Worm (Caenorhabditis elegans) whole organism, L1 larva: ENCODE measurements around the gene F57G12.1.

Experiments
- C16A3.4 ChIP-seq: fragments of 150-350 bp; optimal IDR thresholded peaks from 2 replicates; lab custom pipeline; 2014; ENCODE audit warnings: missing biosample characterization, missing genetic modification characterization
- Y116A8C.19 ChIP-seq: sonication (generic microtip); optimal IDR thresholded peaks from 2 replicates; lab custom pipeline; 2016; ENCODE audit warnings: missing compliant biosample characterization, missing genetic modification characterization, borderline replicate concordance
- aha-1 ChIP-seq: fragments of 150-350 bp; optimal IDR thresholded peaks from 2 replicates; lab custom pipeline; 2014; ENCODE audit warnings: missing biosample characterization, missing genetic modification characterization
- blmp-1 ChIP-seq: fragments of 150-350 bp; optimal IDR thresholded peaks from 2 replicates; lab custom pipeline; 2014; ENCODE audit warnings: missing biosample characterization, missing genetic modification characterization
- ceh-8 ChIP-seq: fragments of 200-800 bp; sonication (Bioruptor generic); optimal IDR thresholded peaks from 2 replicates; lab custom pipeline; 2018; ENCODE audit warnings: mild to moderate bottlenecking, missing genetic modification characterization, moderate library complexity, missing compliant biosample characterization
- ceh-82 ChIP-seq, 3 experiments: fragments of 150-350 bp in 1 of 3; sonication (generic microtip) in 2 of 3; optimal IDR thresholded peaks; 2 replicates each; lab custom pipeline; 2014 to 2017; ENCODE audit warnings: missing biosample characterization in 3 of 3, missing genetic modification characterization in 3 of 3
- ceh-88 ChIP-seq: fragments of 200-800 bp; sonication (Bioruptor generic); IDR thresholded peaks from 2 replicates; pipeline ENCODE4 v1.3.6; 2022; ENCODE audit warnings: missing genetic modification characterization, missing compliant biosample characterization
- ceh-90 ChIP-seq: sonication (generic microtip); optimal IDR thresholded peaks from 2 replicates; lab custom pipeline; 2016; ENCODE audit warnings: missing genetic modification characterization, missing compliant biosample characterization
- ces-1 ChIP-seq: fragments of 150-350 bp; optimal IDR thresholded peaks from 2 replicates; lab custom pipeline; 2014; ENCODE audit warnings: missing biosample characterization, missing genetic modification reagents, missing genetic modification characterization
- efl-1 ChIP-seq, 4 experiments: fragments of 150-350 bp; optimal IDR thresholded peaks in 3 of 4; peaks in 1 of 4; 1 replicate in 1 of 4; 2 replicates in 3 of 4; lab custom pipeline; 2014; ENCODE audit warnings: missing biosample characterization in 2 of 4, missing genetic modification characterization in 2 of 4, missing genetic modification reagents in 2 of 4
- egl-27 ChIP-seq, 2 experiments: fragments of 150-350 bp in 1 of 2; sonication (generic microtip); optimal IDR thresholded peaks; 3 replicates each; lab custom pipeline; 2017 to 2018; ENCODE audit warnings: missing biosample characterization in 2 of 2, missing genetic modification characterization in 2 of 2, missing genetic modification reagents in 2 of 2
- elt-2 ChIP-seq: sonication (generic microtip); optimal IDR thresholded peaks from 2 replicates; lab custom pipeline; 2016; ENCODE audit warnings: missing genetic modification characterization, mild to moderate bottlenecking, inconsistent platforms, missing compliant biosample characterization, missing genetic modification reagents
- elt-3 ChIP-seq, 6 experiments: fragments of 150-350 bp in 1 of 6; sonication (generic microtip); optimal IDR thresholded peaks; 2 replicates each; lab custom pipeline; 2017 to 2018; ENCODE audit warnings: missing biosample characterization in 6 of 6, missing genetic modification characterization in 6 of 6, inconsistent platforms in 1 of 6
- fkh-4 ChIP-seq: sonication (generic microtip); optimal IDR thresholded peaks from 2 replicates; lab custom pipeline; 2016; ENCODE audit warnings: missing compliant biosample characterization, missing genetic modification characterization, borderline replicate concordance
- fkh-8 ChIP-seq: sonication (generic microtip); optimal IDR thresholded peaks from 2 replicates; lab custom pipeline; 2016; ENCODE audit warnings: mild to moderate bottlenecking, missing genetic modification characterization, missing compliant biosample characterization
- fos-1 ChIP-seq: fragments of 150-350 bp; optimal IDR thresholded peaks from 2 replicates; lab custom pipeline; 2014; ENCODE audit warnings: missing biosample characterization, missing genetic modification characterization
- hlh-17 ChIP-seq: fragments of 200-800 bp; sonication (Bioruptor generic); optimal IDR thresholded peaks from 2 replicates; lab custom pipeline; 2018; ENCODE audit warnings: missing genetic modification characterization, mild to moderate bottlenecking, missing compliant biosample characterization, moderate library complexity, borderline replicate concordance
- hpl-2 ChIP-seq: fragments of 150-350 bp; optimal IDR thresholded peaks from 2 replicates; lab custom pipeline; 2014; ENCODE audit warnings: missing biosample characterization, missing genetic modification reagents, missing genetic modification characterization
- irx-1 ChIP-seq: sonication (generic microtip); optimal IDR thresholded peaks from 2 replicates; lab custom pipeline; 2016; ENCODE audit warnings: missing genetic modification characterization, missing compliant biosample characterization
- lin-13 ChIP-seq: fragments of 150-350 bp; optimal IDR thresholded peaks from 2 replicates; lab custom pipeline; 2014; ENCODE audit warnings: missing biosample characterization, missing genetic modification reagents, missing genetic modification characterization
- lin-14 ChIP-seq: fragments of 200-800 bp; sonication (Bioruptor generic); optimal IDR thresholded peaks from 2 replicates; lab custom pipeline; 2018; ENCODE audit warnings: mild to moderate bottlenecking, missing genetic modification characterization, moderate library complexity, missing compliant biosample characterization
- lin-15B ChIP-seq: fragments of 150-350 bp; sonication (generic microtip); optimal IDR thresholded peaks from 3 replicates; lab custom pipeline; 2014; ENCODE audit warnings: missing biosample characterization, missing genetic modification characterization
- lin-35 ChIP-seq, 2 experiments: fragments of 150-350 bp; optimal IDR thresholded peaks; 2 replicates each; lab custom pipeline; 2014; ENCODE audit warnings: missing biosample characterization in 2 of 2, missing genetic modification characterization in 2 of 2, missing genetic modification reagents in 2 of 2
- lin-39 ChIP-seq: fragments of 150-350 bp; optimal IDR thresholded peaks from 2 replicates; lab custom pipeline; 2014; ENCODE audit warnings: missing biosample characterization, missing genetic modification reagents, missing genetic modification characterization
- lir-3 ChIP-seq: sonication (generic microtip); optimal IDR thresholded peaks from 2 replicates; lab custom pipeline; 2016; ENCODE audit warnings: mild to moderate bottlenecking, missing genetic modification characterization, moderate library complexity, missing compliant biosample characterization; ENCODE audit not compliant: poor library complexity
- mab-9 ChIP-seq: fragments of 200-800 bp; sonication (Bioruptor generic); IDR thresholded peaks from 2 replicates; pipeline ENCODE4 v1.3.6; 2022; ENCODE audit warnings: missing genetic modification reagents, missing genetic modification characterization, missing compliant biosample characterization
- mdl-1 ChIP-seq, 2 experiments: fragments of 150-350 bp; optimal IDR thresholded peaks; 2 replicates each; lab custom pipeline; 2014 to 2017; ENCODE audit warnings: missing biosample characterization in 2 of 2, missing genetic modification characterization in 2 of 2, inconsistent platforms in 1 of 2
- mef-2 ChIP-seq: fragments of 150-350 bp; optimal IDR thresholded peaks from 2 replicates; lab custom pipeline; 2014; ENCODE audit warnings: missing biosample characterization, missing genetic modification characterization
- nhr-11 ChIP-seq: fragments of 150-350 bp; optimal IDR thresholded peaks from 2 replicates; lab custom pipeline; 2014; ENCODE audit warnings: missing biosample characterization, missing genetic modification characterization
- nhr-20 ChIP-seq: sonication (generic microtip); optimal IDR thresholded peaks from 2 replicates; lab custom pipeline; 2016; ENCODE audit warnings: mild to moderate bottlenecking, missing genetic modification characterization, missing compliant biosample characterization
- nhr-237 ChIP-seq: fragments of 150-350 bp; optimal IDR thresholded peaks from 2 replicates; lab custom pipeline; 2014; ENCODE audit warnings: missing biosample characterization, missing genetic modification characterization
- nhr-28 ChIP-seq: fragments of 150-350 bp; optimal IDR thresholded peaks from 2 replicates; lab custom pipeline; 2014; ENCODE audit warnings: missing biosample characterization, missing genetic modification characterization
- nhr-47 ChIP-seq: sonication (generic microtip); optimal IDR thresholded peaks from 2 replicates; lab custom pipeline; 2016; ENCODE audit warnings: mild to moderate bottlenecking, missing genetic modification characterization, moderate library complexity, missing compliant biosample characterization
- nhr-85 ChIP-seq: sonication (generic microtip); peaks from one replicate; lab custom pipeline; 2016; ENCODE audit warnings: missing genetic modification characterization, inconsistent platforms, missing compliant biosample characterization
- pag-3 ChIP-seq: sonication (generic microtip); optimal IDR thresholded peaks from 2 replicates; lab custom pipeline; 2017; ENCODE audit warnings: missing genetic modification characterization, mild to moderate bottlenecking, missing compliant biosample characterization, antibody characterized with exemption, borderline replicate concordance; ENCODE audit not compliant: insufficient read depth
- rnt-1 ChIP-seq: sonication (generic microtip); optimal IDR thresholded peaks from 2 replicates; lab custom pipeline; 2016; ENCODE audit warnings: mild to moderate bottlenecking, missing genetic modification characterization, moderate library complexity, missing compliant biosample characterization
- snu-23 ChIP-seq: sonication (generic microtip); optimal IDR thresholded peaks from 2 replicates; lab custom pipeline; 2016; ENCODE audit warnings: missing genetic modification characterization, missing compliant biosample characterization
- sox-4 ChIP-seq: sonication (generic microtip); optimal IDR thresholded peaks from 2 replicates; lab custom pipeline; 2016; ENCODE audit warnings: missing genetic modification characterization, missing compliant biosample characterization
- sptf-1 ChIP-seq: fragments of 150-350 bp; optimal IDR thresholded peaks from 2 replicates; lab custom pipeline; 2014; ENCODE audit warnings: missing biosample characterization, missing genetic modification characterization
- sup-37 ChIP-seq: fragments of 200-800 bp; sonication (Bioruptor generic); optimal IDR thresholded peaks from 2 replicates; lab custom pipeline; 2018; ENCODE audit warnings: mild to moderate bottlenecking, missing genetic modification characterization, missing compliant biosample characterization
- tbx-2 ChIP-seq: sonication (generic microtip); optimal IDR thresholded peaks from 2 replicates; lab custom pipeline; 2016; ENCODE audit warnings: missing genetic modification characterization, missing compliant biosample characterization
- tlp-1 ChIP-seq: fragments of 150-350 bp; optimal IDR thresholded peaks from 2 replicates; lab custom pipeline; 2014; ENCODE audit warnings: missing biosample characterization, missing genetic modification characterization
- unc-62 ChIP-seq: fragments of 150-350 bp; optimal IDR thresholded peaks from 2 replicates; lab custom pipeline; 2014; ENCODE audit warnings: missing biosample characterization, missing genetic modification reagents, missing genetic modification characterization
- unc-86 ChIP-seq: sonication (generic microtip); optimal IDR thresholded peaks from 2 replicates; lab custom pipeline; 2016; ENCODE audit warnings: missing genetic modification characterization, missing compliant biosample characterization
- unc-98 ChIP-seq: fragments of 200-800 bp; sonication (Bioruptor generic); IDR thresholded peaks from 2 replicates; pipeline ENCODE4 v1.3.6; 2022; ENCODE audit warnings: missing genetic modification characterization, missing compliant biosample characterization
- vab-15 ChIP-seq: sonication (generic microtip); optimal IDR thresholded peaks from 2 replicates; lab custom pipeline; 2017; ENCODE audit warnings: missing genotype, mild to moderate bottlenecking, missing genetic modification characterization, missing compliant biosample characterization
- xbp-1 ChIP-seq: sonication (generic microtip); optimal IDR thresholded peaks from 2 replicates; lab custom pipeline; 2016; ENCODE audit warnings: missing genetic modification characterization, missing compliant biosample characterization
- zip-4 ChIP-seq: fragments of 200-800 bp; sonication (Bioruptor generic); optimal IDR thresholded peaks from 2 replicates; lab custom pipeline; 2018; ENCODE audit warnings: mild to moderate bottlenecking, missing genetic modification characterization, moderate library complexity, missing compliant biosample characterization
- ztf-11 ChIP-seq, 2 experiments: sonication (generic microtip); optimal IDR thresholded peaks; 2 replicates each; lab custom pipeline; 2016 to 2017; ENCODE audit warnings: missing genetic modification characterization in 2 of 2, missing biosample characterization in 1 of 2, missing compliant biosample characterization in 1 of 2
- ztf-4 ChIP-seq: fragments of 150-350 bp; optimal IDR thresholded peaks from 2 replicates; lab custom pipeline; 2014; ENCODE audit warnings: missing biosample characterization, missing genetic modification characterization

Gene F57G12.1

ce11 chrX:12210145-12211032, 38.9 kb upstream of the F57G12.1 start:
- peak; percentile 28 for TF ChIP-seq unc-86 (tag; lab: Kevin White, UChicago)
- TF ChIP-seq nhr-11 (tag; lab: Kevin White, UChicago), result peak; percentile 17
- TF ChIP-seq egl-27 (tag; optimal IDR thresholded peaks at IDR 0.05; lab: Kevin White, UChicago), result no peak
- TF ChIP-seq lin-13 (GFP tag; lab: Kevin White, UChicago), result no peak
- no peak for TF ChIP-seq pag-3 (tag; lab: Kevin White, UChicago)
- TF ChIP-seq ceh-8, result no peak
- TF ChIP-seq C16A3.4 (tag; lab: Kevin White, UChicago), result no peak
- no peak for TF ChIP-seq sptf-1 (tag; lab: Kevin White, UChicago)
- no peak for TF ChIP-seq unc-62 (GFP tag; lab: Kevin White, UChicago)
- TF ChIP-seq lin-15B (tag; lab: Kevin White, UChicago), result no peak
- peak; percentile 19 for TF ChIP-seq elt-2 (tag; lab: Kevin White, UChicago)
- no peak for TF ChIP-seq ceh-82 (tag; optimal IDR thresholded peaks at IDR 0.05; lab: Kevin White, UChicago)
- TF ChIP-seq fkh-4, result no peak
- TF ChIP-seq lin-35 (GFP tag; optimal IDR thresholded peaks at IDR 0.05; lab: Kevin White, UChicago), result no peak
- peak; percentile 21 for TF ChIP-seq vab-15 (tag; lab: Kevin White, UChicago)
- TF ChIP-seq ztf-11 (tag; optimal IDR thresholded peaks at IDR 0.05; lab: Kevin White, UChicago), result no peak
- no peak for TF ChIP-seq hpl-2 (GFP tag; lab: Kevin White, UChicago)
- TF ChIP-seq elt-3 (tag; optimal IDR thresholded peaks at IDR 0.05; lab: Kevin White, UChicago), result no peak
- no peak for TF ChIP-seq lir-3 (tag; lab: Kevin White, UChicago)
- TF ChIP-seq irx-1 (tag; lab: Kevin White, UChicago), result peak; percentile 22
- peak; percentile 7 for TF ChIP-seq nhr-20 (tag; lab: Kevin White, UChicago)
- no peak for TF ChIP-seq rnt-1 (tag; lab: Kevin White, UChicago)
- TF ChIP-seq sox-4, result no peak
- TF ChIP-seq nhr-85, result peak; percentile 79
- TF ChIP-seq nhr-47 (tag; lab: Kevin White, UChicago), result peak; percentile 49
- no peak for TF ChIP-seq Y116A8C.19 (tag; lab: Kevin White, UChicago)
- peak; percentile 51 for TF ChIP-seq lin-14 (GFP tag; lab: Kevin White, UChicago)
- TF ChIP-seq snu-23 (GFP tag; lab: Kevin White, UChicago), result no peak
- TF ChIP-seq mab-9 (GFP tag; lab: Robert Waterston, UW), result no peak
- no peak for TF ChIP-seq mef-2 (tag; lab: Kevin White, UChicago)
- no peak for TF ChIP-seq ztf-4
- no peak for TF ChIP-seq efl-1 (optimal IDR thresholded peaks at IDR 0.05; lab: Kevin White, UChicago)
- peak in 1 of 2 experiments; percentile 59 for TF ChIP-seq efl-1 (GFP tag; optimal IDR thresholded peaks at IDR 0.05 in 1 of 2; lab: Kevin White, UChicago)
- TF ChIP-seq ceh-88 (GFP tag; lab: Robert Waterston, UW), result no peak
- TF ChIP-seq sup-37 (GFP tag; lab: Kevin White, UChicago), result no peak
- no peak for TF ChIP-seq aha-1
- TF ChIP-seq mdl-1 (tag; optimal IDR thresholded peaks at IDR 0.05; lab: Kevin White, UChicago), result no peak
- no peak for TF ChIP-seq fos-1 (tag; lab: Kevin White, UChicago)
- TF ChIP-seq xbp-1 (tag; lab: Kevin White, UChicago), result no peak
- TF ChIP-seq ces-1 (GFP tag; lab: Kevin White, UChicago), result no peak
- no peak for TF ChIP-seq nhr-237 (tag; lab: Kevin White, UChicago)
- no peak for TF ChIP-seq tlp-1 (tag; lab: Kevin White, UChicago)
- TF ChIP-seq hlh-17 (GFP tag; lab: Kevin White, UChicago), result no peak
- TF ChIP-seq blmp-1, result peak; percentile 40
- no peak for TF ChIP-seq ceh-90
- no peak for TF ChIP-seq unc-98 (GFP tag; lab: Robert Waterston, UW)
- peak; percentile 32 for TF ChIP-seq lin-39 (tag; lab: Kevin White, UChicago)
- no peak for TF ChIP-seq zip-4 (GFP tag; lab: Kevin White, UChicago)
- TF ChIP-seq fkh-8 (tag; lab: Kevin White, UChicago), result peak; percentile 61
- TF ChIP-seq nhr-28, result no peak
- TF ChIP-seq tbx-2 (tag; lab: Kevin White, UChicago), result no peak
